Worm (Caenorhabditis elegans) whole organism, L3 larva: Measurements from ENCODE around the gene E02C12.9.

Source experiments
- lin-39 ChIP-seq: fragments of 150-350 bp; optimal IDR thresholded peaks from 2 replicates; lab custom pipeline; 2018; ENCODE audit warnings: missing biosample characterization, missing genetic modification reagents, missing genetic modification characterization
- nhr-28 ChIP-seq: fragments of 150-350 bp; optimal IDR thresholded peaks from 2 replicates; lab custom pipeline; 2014; ENCODE audit warnings: missing biosample characterization, missing genetic modification characterization
- snpc-4 ChIP-seq: fragments of 150-350 bp; optimal IDR thresholded peaks from 2 replicates; lab custom pipeline; 2014; ENCODE audit warnings: missing biosample characterization, missing genetic modification characterization

ce11 chrV:9340318-9340717 is 35.0 kb downstream of the E02C12.9 start:
- no peak for TF ChIP-seq nhr-28 (tag; lab: Kevin White, UChicago)
- no peak for TF ChIP-seq snpc-4 (tag; lab: Kevin White, UChicago)
- no peak for TF ChIP-seq lin-39 (tag; lab: Kevin White, UChicago)
